Fruit fly (Drosophila melanogaster) whole organism, embryonic: ENCODE results near the gene Caf1-55.

Experiments
- Ada2b ChIP-seq: fragments of 200-800 bp; sonication (Bioruptor generic); IDR thresholded peaks from 2 replicates; pipeline ENCODE4 v1.3.6; 2022; ENCODE audit warnings: missing biosample characterization, missing genetic modification characterization
- Asciz ChIP-seq: fragments of 200-800 bp; sonication (Bioruptor generic); optimal IDR thresholded peaks from 2 replicates; lab custom pipeline; 2017; ENCODE audit warnings: missing biosample characterization, mild to moderate bottlenecking, missing genetic modification characterization, missing genetic modification reagents
- Awh ChIP-seq: fragments of 200-800 bp; sonication (Bioruptor generic); IDR thresholded peaks from 2 replicates; pipeline ENCODE4, ENCODE4 v1.3.6; 2022; ENCODE audit warnings: missing biosample characterization, missing genetic modification characterization
- Bdp1 ChIP-seq: fragments of 200-800 bp; sonication (Bioruptor generic); optimal IDR thresholded peaks from 3 replicates; lab custom pipeline; 2016; ENCODE audit warnings: missing biosample characterization, missing genetic modification characterization
- Bteb2 ChIP-seq: fragments of 200-800 bp; sonication (Bioruptor generic); optimal IDR thresholded peaks from 2 replicates; lab custom pipeline; 2016; ENCODE audit warnings: missing biosample characterization, missing genetic modification characterization
- CG11247 ChIP-seq: fragments of 200-800 bp; sonication (Bioruptor generic); IDR thresholded peaks from 2 replicates; pipeline ENCODE4 v1.3.6; 2022; ENCODE audit warnings: missing biosample characterization, missing genetic modification characterization
- CG1233 ChIP-seq: fragments of 200-800 bp; sonication (Bioruptor generic); optimal IDR thresholded peaks from 4 replicates; lab custom pipeline; 2018; ENCODE audit warnings: missing biosample characterization, mild to moderate bottlenecking, missing genetic modification characterization
- CG1647 ChIP-seq: fragments of 200-800 bp; sonication (Bioruptor generic); optimal IDR thresholded peaks from 3 replicates; lab custom pipeline; 2016; ENCODE audit warnings: missing biosample characterization, missing genetic modification characterization
- CG16813 ChIP-seq: fragments of 200-800 bp; sonication (Bioruptor generic); IDR thresholded peaks from 3 replicates; pipeline ENCODE4 v1.3.6; 2022; ENCODE audit warnings: missing biosample characterization, missing genetic modification characterization; ENCODE audit not compliant: partially characterized antibody
- CG17912 ChIP-seq: fragments of 200-800 bp; sonication (Bioruptor generic); optimal IDR thresholded peaks from 2 replicates; lab custom pipeline; 2018; ENCODE audit warnings: missing biosample characterization, mild to moderate bottlenecking, missing genetic modification characterization
- CG18011 ChIP-seq: fragments of 200-800 bp; sonication (Bioruptor generic); optimal IDR thresholded peaks from 2 replicates; lab custom pipeline; 2017; ENCODE audit warnings: missing biosample characterization, missing genetic modification characterization, mild to moderate bottlenecking, moderate library complexity, missing genotype
- CG2199 ChIP-seq: fragments of 200-800 bp; sonication (Bioruptor generic); IDR thresholded peaks from 3 replicates; pipeline ENCODE4 v1.3.6; 2022; ENCODE audit warnings: missing biosample characterization, missing genetic modification characterization
- CG30020 ChIP-seq: fragments of 200-800 bp; optimal IDR thresholded peaks from 2 replicates; lab custom pipeline; 2019; ENCODE audit warnings: missing biosample characterization, mild to moderate bottlenecking, missing genetic modification characterization, moderate library complexity
- CG30431 ChIP-seq: fragments of 200-800 bp; sonication (Bioruptor generic); optimal IDR thresholded peaks from 2 replicates; lab custom pipeline; 2017; ENCODE audit warnings: missing biosample characterization, missing genetic modification characterization
- CG33557 ChIP-seq: fragments of 200-800 bp; sonication (Bioruptor generic); optimal IDR thresholded peaks from 2 replicates; lab custom pipeline; 2019; ENCODE audit warnings: missing biosample characterization, mild to moderate bottlenecking, missing genetic modification characterization, moderate library complexity
- CG4360 ChIP-seq: fragments of 200-800 bp; sonication (Bioruptor generic); IDR thresholded peaks from 2 replicates; pipeline ENCODE4 v1.3.6; 2022; ENCODE audit warnings: missing biosample characterization, missing genetic modification characterization
- CG4707 ChIP-seq: fragments of 200-800 bp; sonication (Bioruptor generic); optimal IDR thresholded peaks from 2 replicates; lab custom pipeline; 2018; ENCODE audit warnings: missing biosample characterization, mild to moderate bottlenecking, missing genetic modification characterization, moderate library complexity
- CG6791 ChIP-seq: fragments of 200-800 bp; sonication (Bioruptor generic); IDR thresholded peaks from 3 replicates; pipeline ENCODE4 v1.3.6; 2022; ENCODE audit warnings: missing biosample characterization, missing genetic modification characterization; ENCODE audit not compliant: partially characterized antibody
- CG8089 ChIP-seq: fragments of 200-800 bp; sonication (Bioruptor generic); optimal IDR thresholded peaks from 3 replicates; lab custom pipeline; 2016; ENCODE audit warnings: missing biosample characterization, missing genetic modification characterization
- D ChIP-seq, 2 experiments: fragments of 200-800 bp in 1 of 2; fragments of >200 bp in 1 of 2; sonication (Bioruptor generic) in 1 of 2; optimal IDR thresholded peaks; 2 replicates in 1 of 2; 3 replicates in 1 of 2; lab custom pipeline; 2017; ENCODE audit warnings: mild to moderate bottlenecking in 1 of 2, missing biosample characterization in 1 of 2, missing genetic modification characterization in 1 of 2, missing genetic modification reagents in 1 of 2
- D19A ChIP-seq: fragments of 200-800 bp; optimal IDR thresholded peaks from 3 replicates; lab custom pipeline; 2019; ENCODE audit warnings: missing biosample characterization, mild to moderate bottlenecking, missing genetic modification characterization, moderate library complexity
- Deaf1 ChIP-seq: fragments of 200-800 bp; optimal IDR thresholded peaks from 3 replicates; lab custom pipeline; 2019; ENCODE audit warnings: missing biosample characterization, mild to moderate bottlenecking, missing genetic modification characterization, moderate library complexity
- E2f2 ChIP-seq: fragments of 200-800 bp; sonication (Bioruptor generic); IDR thresholded peaks from 2 replicates; pipeline ENCODE4 v1.3.6; 2022; ENCODE audit warnings: missing biosample characterization, missing genetic modification characterization
- H2.0 ChIP-seq: fragments of 200-800 bp; sonication (Bioruptor generic); IDR thresholded peaks from 2 replicates; pipeline ENCODE4 v1.3.6; 2022; ENCODE audit warnings: missing biosample characterization, missing genetic modification characterization
- HmgD ChIP-seq: fragments of 200-800 bp; sonication (Bioruptor generic); optimal IDR thresholded peaks from 3 replicates; lab custom pipeline; 2016; ENCODE audit warnings: missing biosample characterization, missing genetic modification characterization
- Hr78 ChIP-seq, 2 experiments: fragments of 200-800 bp in 1 of 2; fragments of >200 bp in 1 of 2; sonication (Bioruptor generic) in 1 of 2; optimal IDR thresholded peaks; 2 replicates each; lab custom pipeline; 2017 to 2019; ENCODE audit warnings: missing biosample characterization in 2 of 2, missing genetic modification characterization in 2 of 2, mild to moderate bottlenecking in 1 of 2, moderate library complexity in 1 of 2
- NC2β ChIP-seq: fragments of 200-800 bp; sonication (Bioruptor generic); optimal IDR thresholded peaks from 2 replicates; lab custom pipeline; 2016; ENCODE audit warnings: missing biosample characterization, missing genetic modification characterization
- Nf-YB ChIP-seq: fragments of 200-800 bp; sonication (Bioruptor generic); optimal IDR thresholded peaks from 3 replicates; lab custom pipeline; 2019; ENCODE audit warnings: missing biosample characterization, mild to moderate bottlenecking, missing genetic modification characterization, moderate library complexity
- Optix ChIP-seq: fragments of 200-800 bp; sonication (Bioruptor generic); IDR thresholded peaks from 3 replicates; pipeline ENCODE4 v1.3.6; 2022; ENCODE audit warnings: missing biosample characterization, missing genetic modification characterization
- Pdp1 ChIP-seq, 2 experiments: fragments of 200-800 bp; sonication (Bioruptor generic); optimal IDR thresholded peaks; 3 replicates each; lab custom pipeline; 2016; ENCODE audit warnings: missing biosample characterization in 2 of 2, missing genetic modification characterization in 2 of 2, mild to moderate bottlenecking in 1 of 2, moderate library complexity in 1 of 2
- Scr ChIP-seq: fragments of 200-800 bp; sonication (Bioruptor generic); IDR thresholded peaks from 2 replicates; pipeline ENCODE4 v1.3.6; 2022; ENCODE audit warnings: missing biosample characterization, missing genetic modification characterization; ENCODE audit not compliant: partially characterized antibody
- Spps ChIP-seq: fragments of 200-800 bp; sonication (Bioruptor generic); optimal IDR thresholded peaks from 2 replicates; lab custom pipeline; 2018; ENCODE audit warnings: missing biosample characterization, mild to moderate bottlenecking, missing genetic modification characterization
- Xbp1 ChIP-seq: fragments of 200-800 bp; sonication (Bioruptor generic); optimal IDR thresholded peaks from 3 replicates; lab custom pipeline; 2016; ENCODE audit warnings: missing biosample characterization, mild to moderate bottlenecking, missing genetic modification characterization
- dmrt11E ChIP-seq: fragments of 200-800 bp; sonication (Bioruptor generic); optimal IDR thresholded peaks from 3 replicates; lab custom pipeline; 2018; ENCODE audit warnings: missing biosample characterization, mild to moderate bottlenecking, missing genetic modification characterization, moderate library complexity
- dpn ChIP-seq, 2 experiments: fragments of 200-800 bp; sonication (Bioruptor generic); optimal IDR thresholded peaks; 3 replicates each; lab custom pipeline; 2016; ENCODE audit warnings: missing biosample characterization in 2 of 2, missing genetic modification characterization in 2 of 2
- en ChIP-seq: fragments of 200-800 bp; sonication (Bioruptor generic); optimal IDR thresholded peaks from 2 replicates; lab custom pipeline; 2016; ENCODE audit warnings: missing biosample characterization, missing genetic modification characterization
- exex ChIP-seq: fragments of 200-800 bp; sonication (Bioruptor generic); optimal IDR thresholded peaks from 4 replicates; lab custom pipeline; 2018; ENCODE audit warnings: missing biosample characterization, mild to moderate bottlenecking, missing genetic modification characterization, moderate library complexity
- fd102C ChIP-seq: fragments of 200-800 bp; sonication (Bioruptor generic); optimal IDR thresholded peaks from 2 replicates; lab custom pipeline; 2018; ENCODE audit warnings: missing biosample characterization, mild to moderate bottlenecking, missing genetic modification characterization, moderate library complexity
- gem ChIP-seq: fragments of 200-800 bp; sonication (Bioruptor generic); optimal IDR thresholded peaks from 2 replicates; lab custom pipeline; 2019; ENCODE audit warnings: missing biosample characterization, mild to moderate bottlenecking, missing genetic modification characterization, moderate library complexity
- inv ChIP-seq: fragments of 200-800 bp; sonication (Bioruptor generic); IDR thresholded peaks from 2 replicates; pipeline ENCODE4 v1.3.6; 2022; ENCODE audit warnings: missing biosample characterization, missing genetic modification characterization; ENCODE audit not compliant: partially characterized antibody
- nau ChIP-seq: fragments of 200-800 bp; sonication (Bioruptor generic); optimal IDR thresholded peaks from 3 replicates; lab custom pipeline; 2017; ENCODE audit warnings: missing biosample characterization, mild to moderate bottlenecking, missing genetic modification characterization, missing genetic modification reagents
- p53 ChIP-seq: fragments of 200-800 bp; sonication (Bioruptor generic); optimal IDR thresholded peaks from 2 replicates; lab custom pipeline; 2016; ENCODE audit warnings: missing biosample characterization, missing genetic modification characterization
- sim ChIP-seq: fragments of 200-800 bp; sonication (Bioruptor generic); IDR thresholded peaks from 2 replicates; pipeline ENCODE4 v1.3.6; 2022; ENCODE audit warnings: missing biosample characterization, missing genetic modification characterization
- sr ChIP-seq: fragments of 200-800 bp; sonication (Bioruptor generic); IDR thresholded peaks from 3 replicates; pipeline ENCODE4 v1.3.6; 2022; ENCODE audit warnings: missing biosample characterization, missing genetic modification characterization
- stc ChIP-seq: fragments of 200-800 bp; sonication (Bioruptor generic); IDR thresholded peaks from 2 replicates; pipeline ENCODE4 v1.3.6; 2022; ENCODE audit warnings: missing biosample characterization, missing genetic modification characterization
- vfl ChIP-seq: fragments of 200-800 bp; sonication (Bioruptor generic); optimal IDR thresholded peaks from 2 replicates; lab custom pipeline; 2016; ENCODE audit warnings: missing biosample characterization, missing genetic modification characterization
- wek ChIP-seq: fragments of 200-800 bp; sonication (Bioruptor generic); optimal IDR thresholded peaks from 3 replicates; lab custom pipeline; 2018; ENCODE audit warnings: missing biosample characterization, mild to moderate bottlenecking, missing genetic modification characterization, moderate library complexity
- zfh1 ChIP-seq: fragments of 200-800 bp; sonication (Bioruptor generic); IDR thresholded peaks from 3 replicates; pipeline ENCODE4 v1.3.6; 2022; ENCODE audit warnings: missing biosample characterization, missing genetic modification characterization

The Caf1-55 gene

DNA sequence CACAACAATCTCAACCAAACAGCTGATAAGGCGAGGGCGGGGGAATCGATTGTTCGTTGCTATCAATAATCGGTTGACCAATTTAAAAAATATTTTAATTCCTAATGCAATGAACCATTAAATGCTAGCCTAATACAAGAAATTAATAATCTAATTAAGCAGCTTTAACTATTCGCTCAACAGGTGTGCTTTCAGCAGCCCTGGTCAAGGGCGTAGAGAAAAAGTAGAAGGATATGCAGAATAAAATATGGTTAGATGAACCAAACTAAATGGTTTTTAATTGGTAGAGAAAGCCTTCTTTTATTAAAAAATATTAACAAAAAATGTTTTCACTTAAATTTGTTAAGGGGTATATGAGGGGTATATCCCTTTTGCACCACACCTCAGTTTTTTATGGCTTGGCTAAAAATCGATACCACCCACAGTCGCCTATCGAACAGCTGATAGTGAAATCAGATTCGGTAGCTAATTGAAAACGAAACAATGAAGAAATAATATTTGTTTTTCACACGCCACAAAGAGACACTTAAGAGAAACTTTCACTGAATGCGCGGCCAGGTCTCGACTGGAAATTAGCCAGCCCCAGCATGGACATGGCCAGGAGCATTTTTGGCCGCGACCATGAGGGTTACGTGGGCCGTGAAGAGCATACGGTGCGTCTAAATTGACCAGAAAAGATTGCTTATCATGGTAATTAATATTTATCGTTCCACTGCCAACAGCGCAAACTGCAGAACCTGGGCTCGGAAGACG lies 6.4 kb upstream of the Caf1-55 start, which contains the start of the genes SIDL and CG12241 (continued):
- peak; percentile 35; the same call in 1 of the 3 replicates for TF ChIP-seq sr (GFP tag; lab: Robert Waterston, UW)
- no peak for TF ChIP-seq CG8089 (GFP tag; lab: Kevin White, UChicago)
- TF ChIP-seq inv (GFP tag; lab: Robert Waterston, UW), result no peak
- TF ChIP-seq Ada2b (GFP tag; lab: Robert Waterston, UW), result peak; percentile 94
- TF ChIP-seq CG16813 (GFP tag; lab: Robert Waterston, UW), result peak; percentile 16; the same call in 1 of the 3 replicates
- peak; percentile 42 for TF ChIP-seq Scr (GFP tag; lab: Robert Waterston, UW)
- no peak for TF ChIP-seq Deaf1 (tag; lab: Kevin White, UChicago)
- TF ChIP-seq D19A, result no peak
- peak; percentile 26 for TF ChIP-seq HmgD (GFP tag; lab: Kevin White, UChicago)
- TF ChIP-seq zfh1 (GFP tag; lab: Robert Waterston, UW), result peak; percentile 94
- no peak for TF ChIP-seq wek (GFP tag; lab: Kevin White, UChicago)
- peak; percentile 31 for TF ChIP-seq Spps (tag; lab: Kevin White, UChicago)
- peak; percentile 4 for TF ChIP-seq CG33557 (GFP tag; lab: Kevin White, UChicago)
- peak; percentile 92 for TF ChIP-seq CG11247 (GFP tag; lab: Robert Waterston, UW)
- no peak for TF ChIP-seq CG4707 (GFP tag; lab: Kevin White, UChicago)
- TF ChIP-seq CG30020 (tag; lab: Kevin White, UChicago), result peak; percentile 42
- TF ChIP-seq nau, result no peak
- TF ChIP-seq CG30431 (GFP tag; lab: Kevin White, UChicago), result no peak
- TF ChIP-seq dmrt11E (tag; lab: Kevin White, UChicago), result peak; percentile 12
- TF ChIP-seq Optix (GFP tag; lab: Robert Waterston, UW), result peak; percentile 23; the same call in 1 of the 3 replicates
- TF ChIP-seq CG1647, result peak; percentile 81
- TF ChIP-seq sim (GFP tag; lab: Robert Waterston, UW), result peak; percentile 71
- no peak for TF ChIP-seq D (optimal IDR thresholded peaks at IDR 0.05; lab: Kevin White, UChicago)
- TF ChIP-seq D (GFP tag; optimal IDR thresholded peaks at IDR 0.05; lab: Kevin White, UChicago), result peak; percentile 72
- no peak for TF ChIP-seq p53 (GFP tag; lab: Kevin White, UChicago)
- TF ChIP-seq CG2199 (GFP tag; lab: Robert Waterston, UW), result peak; percentile 81
- TF ChIP-seq Asciz (GFP tag; lab: Kevin White, UChicago), result no peak
- TF ChIP-seq Pdp1 (GFP tag; optimal IDR thresholded peaks at IDR 0.05; lab: Kevin White, UChicago), result peak; percentile 81 to 90
- TF ChIP-seq CG6791 (GFP tag; lab: Robert Waterston, UW), result no peak
- peak; percentile 91 for TF ChIP-seq stc
- no peak for TF ChIP-seq fd102C (GFP tag; lab: Kevin White, UChicago)
- TF ChIP-seq CG17912, result no peak
- TF ChIP-seq en, result no peak
- TF ChIP-seq gem (tag; lab: Kevin White, UChicago), result no peak
- peak; percentile 68 for TF ChIP-seq exex (tag; lab: Kevin White, UChicago)
- peak; percentile 79 for TF ChIP-seq CG1233 (GFP tag; lab: Kevin White, UChicago)
- peak; percentile 48 for TF ChIP-seq vfl (GFP tag; lab: Kevin White, UChicago)
- TF ChIP-seq Bdp1 (GFP tag; lab: Kevin White, UChicago), result peak; percentile 7
- TF ChIP-seq CG4360 (GFP tag; lab: Robert Waterston, UW), result peak; percentile 70
- peak; percentile 57 for TF ChIP-seq NC2β
- TF ChIP-seq CG18011 (GFP tag; lab: Kevin White, UChicago), result peak; percentile 50
- TF ChIP-seq Bteb2 (GFP tag; lab: Kevin White, UChicago), result peak; percentile 63
- peak; percentile 54 for TF ChIP-seq Xbp1 (GFP tag; lab: Kevin White, UChicago)
- TF ChIP-seq Awh (GFP tag; lab: Robert Waterston, UW), result peak; percentile 88
- TF ChIP-seq Nf-YB (GFP tag; lab: Kevin White, UChicago), result no peak
- TF ChIP-seq H2.0 (GFP tag; lab: Robert Waterston, UW), result 0 out of 2 replicates have a peak, but pooled peaks have one; percentile 13
- TF ChIP-seq dpn (GFP tag; optimal IDR thresholded peaks at IDR 0.05; lab: Kevin White, UChicago), result peak; percentile 73 to 87
- peak; percentile 58 for TF ChIP-seq E2f2 (GFP tag; lab: Robert Waterston, UW)
- TF ChIP-seq Hr78 (GFP tag; optimal IDR thresholded peaks at IDR 0.05; lab: Kevin White, UChicago), result no peak
